Worm (Caenorhabditis elegans) whole organism, late embryonic: ENCODE results near the gene trp-2.

Experiments used
- C38D4.7 ChIP-seq: fragments of 200-800 bp; sonication (Bioruptor generic); optimal IDR thresholded peaks from 2 replicates; lab custom pipeline; 2018; ENCODE audit warnings: mild to moderate bottlenecking, missing genetic modification characterization, moderate library complexity, missing compliant biosample characterization
- ceh-19 ChIP-seq: fragments of 200-800 bp; sonication (Bioruptor generic); optimal IDR thresholded peaks from 2 replicates; lab custom pipeline; 2018; ENCODE audit warnings: mild to moderate bottlenecking, missing genetic modification characterization, missing compliant biosample characterization
- ceh-6 ChIP-seq: fragments of 200-800 bp; sonication (Bioruptor generic); optimal IDR thresholded peaks from 2 replicates; lab custom pipeline; 2018; ENCODE audit warnings: mild to moderate bottlenecking, missing genetic modification characterization, missing compliant biosample characterization
- ceh-9 ChIP-seq: sonication (generic microtip); optimal IDR thresholded peaks from 2 replicates; lab custom pipeline; 2016; ENCODE audit warnings: mild to moderate bottlenecking, missing genetic modification characterization, inconsistent platforms, missing compliant biosample characterization
- hlh-15 ChIP-seq: sonication (generic microtip); optimal IDR thresholded peaks from 2 replicates; lab custom pipeline; 2016; ENCODE audit warnings: missing genetic modification characterization, missing compliant biosample characterization
- lim-6 ChIP-seq: sonication (generic microtip); optimal IDR thresholded peaks from 2 replicates; lab custom pipeline; 2016; ENCODE audit warnings: missing genetic modification characterization, missing compliant biosample characterization
- nfya-1 ChIP-seq: sonication (generic microtip); optimal IDR thresholded peaks from 2 replicates; lab custom pipeline; 2017; ENCODE audit warnings: missing genetic modification characterization, mild to moderate bottlenecking, missing compliant biosample characterization, antibody characterized with exemption, moderate library complexity
- nhr-11 ChIP-seq: fragments of 150-350 bp; optimal IDR thresholded peaks from 2 replicates; lab custom pipeline; 2014; ENCODE audit warnings: missing biosample characterization, missing genetic modification characterization
- pat-9 ChIP-seq: fragments of 200-800 bp; sonication (Bioruptor generic); optimal IDR thresholded peaks from 2 replicates; lab custom pipeline; 2018; ENCODE audit warnings: mild to moderate bottlenecking, missing genetic modification characterization, moderate library complexity, missing compliant biosample characterization
- pax-1 ChIP-seq: fragments of 150-350 bp; optimal IDR thresholded peaks from 2 replicates; lab custom pipeline; 2014; ENCODE audit warnings: missing biosample characterization, missing genetic modification characterization
- pqm-1 ChIP-seq: sonication (generic microtip); optimal IDR thresholded peaks from 2 replicates; lab custom pipeline; 2016; ENCODE audit warnings: missing genetic modification characterization, missing compliant biosample characterization
- ref-2 ChIP-seq: sonication (generic microtip); optimal IDR thresholded peaks from 2 replicates; lab custom pipeline; 2016; ENCODE audit warnings: missing genetic modification characterization, missing compliant biosample characterization

DNA sequence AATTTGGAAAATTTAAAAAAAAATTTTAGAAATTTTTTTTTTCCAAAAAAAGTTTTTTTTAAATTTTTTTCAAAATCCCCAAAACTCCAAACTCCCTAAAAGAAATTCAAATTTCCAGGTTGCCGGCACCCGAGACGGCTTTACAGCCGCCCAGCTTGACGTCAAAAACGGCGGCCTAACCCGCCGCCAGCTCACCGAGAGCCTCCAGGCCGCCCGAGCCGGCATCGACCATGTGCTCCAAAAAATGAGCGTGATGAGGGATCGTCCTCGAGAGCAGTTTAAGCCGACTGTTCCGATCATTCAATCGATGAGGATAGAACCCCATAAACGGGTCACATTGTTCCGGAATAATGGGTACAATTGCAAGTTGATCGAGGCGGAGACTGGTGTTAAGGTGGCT, 52.1 kb downstream of the trp-2 start:
- TF ChIP-seq pat-9 (no peak), lim-6 (no peak), ceh-6 (GFP tag; lab: Kevin White, UChicago) (no peak), C38D4.7 (GFP tag; lab: Kevin White, UChicago) (no peak), nhr-11 (no peak), pax-1 (tag; lab: Kevin White, UChicago) (no peak), nfya-1 (no peak), ceh-9 (tag; lab: Kevin White, UChicago) (no peak), ref-2 (tag; lab: Kevin White, UChicago) (no peak), ceh-19 (GFP tag; lab: Kevin White, UChicago) (no peak), hlh-15 (no peak), pqm-1 (no peak)
